Worm (Caenorhabditis elegans) whole organism, early embryonic: ENCODE data around the gene Y53F4A.2.

ENCODE experiments used
- B0310.2 ChIP-seq: sonication (generic microtip); optimal IDR thresholded peaks from 2 replicates; lab custom pipeline; 2016; ENCODE audit warnings: mild to moderate bottlenecking, missing genetic modification characterization, missing compliant biosample characterization
- ceh-36 ChIP-seq: sonication (generic microtip); optimal IDR thresholded peaks from 2 replicates; lab custom pipeline; 2016; ENCODE audit warnings: missing genetic modification characterization, inconsistent platforms, missing compliant biosample characterization
- hmbx-1 ChIP-seq: sonication (generic microtip); optimal IDR thresholded peaks from 2 replicates; lab custom pipeline; 2016; ENCODE audit warnings: mild to moderate bottlenecking, missing genetic modification characterization, missing compliant biosample characterization
- hnd-1 ChIP-seq: sonication (generic microtip); optimal IDR thresholded peaks from 2 replicates; lab custom pipeline; 2016; ENCODE audit warnings: missing genetic modification characterization, missing compliant biosample characterization

ce11 chrII:14919148-14919755 is 42.3 kb upstream of the Y53F4A.2 start, which contains the start of gene pde-3:
- TF ChIP-seq ceh-36 (tag; lab: Kevin White, UChicago) (no peak), hnd-1 (tag; lab: Kevin White, UChicago) (no peak), B0310.2 (tag; lab: Kevin White, UChicago) (no peak), hmbx-1 (no peak)
